Worm (Caenorhabditis elegans) whole organism, L1 larva: ENCODE data around the gene W01B6.8.

Experiments
- aly-2 ChIP-seq: fragments of 150-350 bp; optimal IDR thresholded peaks from 2 replicates; lab custom pipeline; 2014; ENCODE audit warnings: missing biosample characterization, missing genetic modification characterization
- ama-1 ChIP-seq: fragments of 150-350 bp; optimal IDR thresholded peaks from 2 replicates; lab custom pipeline; 2014
- dpl-1 ChIP-seq, 3 experiments: fragments of 150-350 bp in 2 of 3; sonication (generic microtip) in 1 of 3; optimal IDR thresholded peaks; 2 replicates each; lab custom pipeline; 2014 to 2017; ENCODE audit warnings: missing biosample characterization in 3 of 3, missing genetic modification characterization in 3 of 3, missing genetic modification reagents in 3 of 3
- dsc-1 ChIP-seq: sonication (generic microtip); optimal IDR thresholded peaks from 2 replicates; lab custom pipeline; 2016; ENCODE audit warnings: mild to moderate bottlenecking, missing genetic modification characterization, missing compliant biosample characterization
- fkh-10 ChIP-seq: sonication (generic microtip); optimal IDR thresholded peaks from 2 replicates; lab custom pipeline; 2017; ENCODE audit warnings: missing biosample characterization, missing genetic modification reagents, missing genetic modification characterization
- isw-1 ChIP-seq: fragments of 200-800 bp; sonication (Bioruptor generic); IDR thresholded peaks from 2 replicates; pipeline ENCODE4 v1.3.6; 2022; ENCODE audit warnings: missing genetic modification characterization, missing compliant biosample characterization
- pag-3 ChIP-seq: sonication (generic microtip); optimal IDR thresholded peaks from 2 replicates; lab custom pipeline; 2017; ENCODE audit warnings: missing genetic modification characterization, mild to moderate bottlenecking, missing compliant biosample characterization, antibody characterized with exemption, borderline replicate concordance; ENCODE audit not compliant: insufficient read depth
- swsn-7 ChIP-seq: sonication (generic microtip); optimal IDR thresholded peaks from 2 replicates; lab custom pipeline; 2016; ENCODE audit warnings: missing genetic modification characterization, missing compliant biosample characterization
- ztf-4 ChIP-seq: fragments of 150-350 bp; optimal IDR thresholded peaks from 2 replicates; lab custom pipeline; 2014; ENCODE audit warnings: missing biosample characterization, missing genetic modification characterization

DNA sequence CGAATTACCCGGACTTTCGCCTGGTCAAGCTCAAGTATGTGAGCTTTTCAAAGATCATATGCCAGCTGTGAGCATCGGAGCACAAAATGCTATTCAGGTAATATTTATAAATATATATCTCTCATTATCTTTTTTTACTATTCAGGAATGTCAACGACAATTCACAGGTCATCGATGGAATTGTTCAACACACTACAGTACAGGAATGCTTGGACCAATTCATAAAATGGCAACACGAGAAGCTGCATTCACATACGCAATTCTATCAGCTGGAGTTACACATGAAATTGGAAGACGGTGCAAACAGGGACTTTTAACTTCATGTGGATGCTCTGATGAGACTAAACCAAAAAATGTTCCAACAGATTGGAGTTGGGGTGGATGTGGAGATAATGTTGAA is 15.9 kb downstream of the W01B6.8 start:
- TF ChIP-seq ama-1 (no peak), fkh-10 (GFP tag; lab: Kevin White, UChicago) (no peak), aly-2 (tag; lab: Kevin White, UChicago) (no peak), pag-3 (no peak), dsc-1 (tag; lab: Kevin White, UChicago) (no peak), dpl-1 (GFP tag; optimal IDR thresholded peaks at IDR 0.05; lab: Kevin White, UChicago) (no peak), swsn-7 (no peak), isw-1 (no peak), ztf-4 (tag; lab: Kevin White, UChicago) (no peak)
